Worm (Caenorhabditis elegans): ENCODE data around the gene clec-165.

clec-165 gene

ce11 chrIV:1277067-1277466, 30.4 kb upstream of the clec-165 start:
- TF ChIP-seq nhr-12 (tag; optimal IDR thresholded peaks at IDR 0.05) (no peak), ceh-82 (tag; optimal IDR thresholded peaks at IDR 0.05) (no peak), sma-3 (GFP tag; optimal IDR thresholded peaks at IDR 0.05) (no peak), ztf-11 (tag; optimal IDR thresholded peaks at IDR 0.05) (no peak), lin-11 (tag; optimal IDR thresholded peaks at IDR 0.05) (no peak), skn-1 (tag; optimal IDR thresholded peaks at IDR 0.05) (no peak), ama-1 (optimal IDR thresholded peaks at IDR 0.05) (no peak), crh-2 (tag; optimal IDR thresholded peaks at IDR 0.05) (no peak), fos-1 (tag; optimal IDR thresholded peaks at IDR 0.05) (no peak), nhr-237 (tag; optimal IDR thresholded peaks at IDR 0.05) (no peak)

ce11 chrIV:1275910-1276309, 29.2 kb upstream of the clec-165 start:
- TF ChIP-seq ama-1 (optimal IDR thresholded peaks at IDR 0.05) (no peak), elt-3 (tag; optimal IDR thresholded peaks at IDR 0.05) (no peak), nhr-23 (tag; optimal IDR thresholded peaks at IDR 0.05) (no peak), mab-5 (tag; optimal IDR thresholded peaks at IDR 0.05) (no peak), unc-39 (tag; optimal IDR thresholded peaks at IDR 0.05) (no peak), ceh-82 (tag; optimal IDR thresholded peaks at IDR 0.05) (no peak), nhr-10 (tag; optimal IDR thresholded peaks at IDR 0.05) (no peak), peb-1 (tag; optimal IDR thresholded peaks at IDR 0.05) (no peak), mbf-1 (tag; optimal IDR thresholded peaks at IDR 0.05) (no peak), lsy-2 (tag; optimal IDR thresholded peaks at IDR 0.05) (no peak)

ce11 chrIV:1274583-1274982, 27.9 kb upstream of the clec-165 start, which contains the start of gene C09E9.1:
C09E9.1 (plus strand) TSS chrIV:1274868.
- peak; percentile 48 for TF ChIP-seq ceh-82 (tag; optimal IDR thresholded peaks at IDR 0.05)
- TF ChIP-seq fos-1 (tag; optimal IDR thresholded peaks at IDR 0.05) = peak; percentile 33
- TF ChIP-seq nhr-21 (tag; optimal IDR thresholded peaks at IDR 0.05) = peak; percentile 33
- peak; percentile 21 for TF ChIP-seq lin-11 (tag; optimal IDR thresholded peaks at IDR 0.05)
- TF ChIP-seq lin-39 (tag; optimal IDR thresholded peaks at IDR 0.05) = no peak
- no peak for TF ChIP-seq snpc-4 (tag; optimal IDR thresholded peaks at IDR 0.05)
- no peak for TF ChIP-seq aly-2 (tag; optimal IDR thresholded peaks at IDR 0.05)
- TF ChIP-seq F13H6.1 (tag; optimal IDR thresholded peaks at IDR 0.05) = peak; percentile 52
- TF ChIP-seq crh-2 (tag; optimal IDR thresholded peaks at IDR 0.05) = peak; percentile 72
- no peak for TF ChIP-seq sma-9 (GFP tag; optimal IDR thresholded peaks at IDR 0.05)
- TF ChIP-seq sma-9 (tag; optimal IDR thresholded peaks at IDR 0.05) = no peak
- no peak for TF ChIP-seq ztf-1 (GFP tag; conservative IDR thresholded peaks at IDR 0.05)
- peak; percentile 13 for TF ChIP-seq egl-27 (tag; optimal IDR thresholded peaks at IDR 0.05)
- TF ChIP-seq nhr-129 (tag; optimal IDR thresholded peaks at IDR 0.05) = peak; percentile 57
- no peak for TF ChIP-seq peb-1 (tag; optimal IDR thresholded peaks at IDR 0.05)
- TF ChIP-seq lsy-2 (tag; optimal IDR thresholded peaks at IDR 0.05) = peak; percentile 39 to 81
- peak; percentile 77 for TF ChIP-seq unc-55 (GFP tag; optimal IDR thresholded peaks at IDR 0.05)
- TF ChIP-seq nhr-6 (tag; optimal IDR thresholded peaks at IDR 0.05) = peak; percentile 19
- no peak for TF ChIP-seq ama-1 (optimal IDR thresholded peaks at IDR 0.05)
- TF ChIP-seq sem-4 (tag; optimal IDR thresholded peaks at IDR 0.05) = peak; percentile 17
- no peak for TF ChIP-seq ceh-16 (tag; optimal IDR thresholded peaks at IDR 0.05)
- no peak for TF ChIP-seq nhr-237 (tag; optimal IDR thresholded peaks at IDR 0.05)
- peak; percentile 72 for TF ChIP-seq gmeb-1 (tag; optimal IDR thresholded peaks at IDR 0.05)
- TF ChIP-seq mab-5 (tag; optimal IDR thresholded peaks at IDR 0.05) = peak; percentile 67
- TF ChIP-seq nhr-25 (tag; optimal IDR thresholded peaks at IDR 0.05) = no peak
- TF ChIP-seq mdl-1 (tag; optimal IDR thresholded peaks at IDR 0.05) = peak; percentile 90 to 99
- no peak for TF ChIP-seq Y55F3AM.14 (GFP tag; optimal IDR thresholded peaks at IDR 0.05)
- TF ChIP-seq R02D3.7 (tag; optimal IDR thresholded peaks at IDR 0.05) = no peak
- peak; percentile 71 for TF ChIP-seq lin-13 (GFP tag; optimal IDR thresholded peaks at IDR 0.05)
- TF ChIP-seq C34F6.9 (tag; optimal IDR thresholded peaks at IDR 0.05) = peak; percentile 86
- peak; percentile 42 for TF ChIP-seq sma-3 (GFP tag; optimal IDR thresholded peaks at IDR 0.05)

- TF ChIP-seq nhr-21 (tag; optimal IDR thresholded peaks at IDR 0.05) (no peak), snpc-4 (tag; optimal IDR thresholded peaks at IDR 0.05) (no peak), fos-1 (tag; optimal IDR thresholded peaks at IDR 0.05) (peak; percentile 75)
Measured at ce11 chrIV:1266724-1267123, 20.0 kb upstream of the clec-165 start, which contains the start of gene clec-170. clec-170 (plus strand) TSS chrIV:1266866.
